Worm (Caenorhabditis elegans): ENCODE data around the gene nadk-2.

Gene nadk-2

ce11 chrII:12049281-12049680 is at the start of gene nadk-2:
TSS of gene nadk-2 (plus strand) at chrII:12049581.
- TF ChIP-seq him-1 (tag; optimal IDR thresholded peaks at IDR 0.05) (no peak), W03F9.2 (tag; optimal IDR thresholded peaks at IDR 0.05) (no peak), dao-5 (tag; optimal IDR thresholded peaks at IDR 0.05) (no peak)

- TF ChIP-seq W03F9.2 (tag; optimal IDR thresholded peaks at IDR 0.05): no peak
- TF ChIP-seq him-1 (tag; optimal IDR thresholded peaks at IDR 0.05): no peak
- TF ChIP-seq dao-5 (tag; optimal IDR thresholded peaks at IDR 0.05): no peak
Measured at ce11 chrII:12005981-12006380, 43.4 kb upstream of the nadk-2 start.

- TF ChIP-seq W03F9.2 (tag; optimal IDR thresholded peaks at IDR 0.05): peak; percentile 70
- no peak for TF ChIP-seq dao-5 (tag; optimal IDR thresholded peaks at IDR 0.05)
- TF ChIP-seq him-1 (tag; optimal IDR thresholded peaks at IDR 0.05): no peak
Measured at ce11 chrII:12006575-12007098, 42.7 kb upstream of the nadk-2 start, which contains the start of gene mcm-2. TSS of gene mcm-2 (minus strand) at chrII:12006625.

- TF ChIP-seq dao-5 (tag; optimal IDR thresholded peaks at IDR 0.05) (no peak), W03F9.2 (tag; optimal IDR thresholded peaks at IDR 0.05) (no peak), him-1 (tag; optimal IDR thresholded peaks at IDR 0.05) (no peak)
Measured at ce11 chrII:12008772-12009171, 40.6 kb upstream of the nadk-2 start, which contains the start of gene glb-29. TSS of gene glb-29 (plus strand) at chrII:12009072.

- no peak for TF ChIP-seq W03F9.2 (tag; optimal IDR thresholded peaks at IDR 0.05)
- TF ChIP-seq dao-5 (tag; optimal IDR thresholded peaks at IDR 0.05): no peak
- TF ChIP-seq him-1 (tag; optimal IDR thresholded peaks at IDR 0.05): no peak
Measured at ce11 chrII:12023315-12023878, 26.0 kb upstream of the nadk-2 start, which contains the start of gene Y17G7B.12. TSS of gene Y17G7B.12 (plus strand) at chrII:12023861.

ce11 chrII:12027697-12028245 is 21.6 kb upstream of the nadk-2 start, which contains the start of gene Y17G7B.8:
TSS of gene Y17G7B.8 (minus strand) at chrII:12027747.
- TF ChIP-seq him-1 (tag; optimal IDR thresholded peaks at IDR 0.05): no peak
- TF ChIP-seq W03F9.2 (tag; optimal IDR thresholded peaks at IDR 0.05): no peak
- no peak for TF ChIP-seq dao-5 (tag; optimal IDR thresholded peaks at IDR 0.05)

- no peak for TF ChIP-seq dao-5 (tag; optimal IDR thresholded peaks at IDR 0.05)
- TF ChIP-seq W03F9.2 (tag; optimal IDR thresholded peaks at IDR 0.05): no peak
Measured at ce11 chrII:12028707-12029106, 20.7 kb upstream of the nadk-2 start.

ce11 chrII:12036075-12036474 is 13.3 kb upstream of the nadk-2 start:
- TF ChIP-seq dao-5 (tag; optimal IDR thresholded peaks at IDR 0.05): no peak
- TF ChIP-seq W03F9.2 (tag; optimal IDR thresholded peaks at IDR 0.05): no peak
- TF ChIP-seq him-1 (tag; optimal IDR thresholded peaks at IDR 0.05): no peak

ce11 chrII:12036516-12036915 is 12.9 kb upstream of the nadk-2 start, which contains the start of gene cyn-16:
TSS of gene cyn-16 (minus strand) at chrII:12036742.
- TF ChIP-seq him-1 (tag; optimal IDR thresholded peaks at IDR 0.05) (no peak), dao-5 (tag; optimal IDR thresholded peaks at IDR 0.05) (no peak), W03F9.2 (tag; optimal IDR thresholded peaks at IDR 0.05) (no peak)

- TF ChIP-seq dao-5 (tag; optimal IDR thresholded peaks at IDR 0.05) (no peak), him-1 (tag; optimal IDR thresholded peaks at IDR 0.05) (no peak), W03F9.2 (tag; optimal IDR thresholded peaks at IDR 0.05) (no peak)
Measured at ce11 chrII:12039039-12039438, 10.3 kb upstream of the nadk-2 start, which contains the start of gene tpi-1. TSS of gene tpi-1 (minus strand) at chrII:12039139.

- TF ChIP-seq dao-5 (tag; optimal IDR thresholded peaks at IDR 0.05) (no peak), him-1 (tag; optimal IDR thresholded peaks at IDR 0.05) (no peak), W03F9.2 (tag; optimal IDR thresholded peaks at IDR 0.05) (no peak)
Measured at ce11 chrII:12040167-12040566, 9.2 kb upstream of the nadk-2 start.

- TF ChIP-seq dao-5 (tag; optimal IDR thresholded peaks at IDR 0.05): no peak
- no peak for TF ChIP-seq W03F9.2 (tag; optimal IDR thresholded peaks at IDR 0.05)
- no peak for TF ChIP-seq him-1 (tag; optimal IDR thresholded peaks at IDR 0.05)
Measured at ce11 chrII:12041116-12041515, 8.3 kb upstream of the nadk-2 start.

ce11 chrII:12042108-12042960 is 7.0 kb upstream of the nadk-2 start, which contains the start of gene ippk-1:
TSS of gene ippk-1 (plus strand) at chrII:12042910.
- TF ChIP-seq dao-5 (tag; optimal IDR thresholded peaks at IDR 0.05) (no peak), W03F9.2 (tag; optimal IDR thresholded peaks at IDR 0.05) (peak; percentile 16), him-1 (tag; optimal IDR thresholded peaks at IDR 0.05) (no peak)

Measured in whole organism, L4/young adult.